Worm (Caenorhabditis elegans): Measurements from ENCODE around the gene oatr-1.

DNA sequence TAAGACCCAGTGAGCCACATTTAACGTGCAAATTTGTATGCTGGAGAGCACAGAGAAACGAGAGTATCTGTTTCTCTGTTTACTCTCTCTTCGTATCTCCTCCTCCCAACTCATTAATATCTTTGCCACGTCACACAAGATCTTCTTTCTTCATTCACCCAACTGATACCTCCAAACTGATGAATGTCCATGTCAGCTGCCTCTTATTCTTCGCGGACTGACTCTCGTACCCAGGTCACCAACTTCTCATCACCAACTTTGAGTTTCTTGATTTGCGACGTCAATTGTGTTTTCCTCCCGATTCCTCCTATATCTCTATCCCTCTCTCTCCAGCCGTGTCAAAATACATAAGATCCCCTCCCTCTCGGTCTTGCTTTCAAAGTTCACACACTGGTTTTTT, 6.4 kb upstream of the oatr-1 start:
- TF ChIP-seq nhr-12 (tag; optimal IDR thresholded peaks at IDR 0.05) = no peak
- no peak for TF ChIP-seq elt-1 (tag; optimal IDR thresholded peaks at IDR 0.05; ENCODE audit: borderline replicate concordance, insufficient read depth)
- TF ChIP-seq lin-32 (GFP tag; optimal IDR thresholded peaks at IDR 0.05) = no peak
- TF ChIP-seq elt-3 (tag; optimal IDR thresholded peaks at IDR 0.05) = no peak
- TF ChIP-seq unc-39 (tag; optimal IDR thresholded peaks at IDR 0.05) = no peak
- TF ChIP-seq ztf-11 (tag; optimal IDR thresholded peaks at IDR 0.05) = no peak
- TF ChIP-seq blmp-1 (tag; optimal IDR thresholded peaks at IDR 0.05) = no peak
- TF ChIP-seq tbx-8 (GFP tag; optimal IDR thresholded peaks at IDR 0.05) = no peak
